Worm (Caenorhabditis elegans) whole organism, L2 larva: ENCODE data around the gene cyp-13A11.

Source experiments
- R02D3.7 ChIP-seq: fragments of 150-350 bp; optimal IDR thresholded peaks from 2 replicates; lab custom pipeline; 2014; ENCODE audit warnings: missing biosample characterization, missing genetic modification characterization
- Y55F3AM.14 ChIP-seq: fragments of 200-800 bp; sonication (Bioruptor generic); optimal IDR thresholded peaks from 2 replicates; lab custom pipeline; 2018; ENCODE audit warnings: mild to moderate bottlenecking, missing genetic modification characterization, missing compliant biosample characterization
- ama-1 ChIP-seq: fragments of 150-350 bp; optimal IDR thresholded peaks from 2 replicates; lab custom pipeline; 2018; ENCODE audit warnings: inconsistent platforms
- ceh-82 ChIP-seq: fragments of 150-350 bp; optimal IDR thresholded peaks from 2 replicates; lab custom pipeline; 2014; ENCODE audit warnings: missing biosample characterization, missing genetic modification characterization
- elt-1 ChIP-seq: fragments of 150-350 bp; optimal IDR thresholded peaks from 2 replicates; lab custom pipeline; 2014; ENCODE audit warnings: missing biosample characterization, missing genetic modification characterization
- mbf-1 ChIP-seq: sonication (generic microtip); optimal IDR thresholded peaks from 2 replicates; lab custom pipeline; 2017; ENCODE audit warnings: missing biosample characterization, missing genetic modification characterization
- mdl-1 ChIP-seq, 2 experiments: fragments of 150-350 bp in 1 of 2; sonication (generic microtip) in 1 of 2; optimal IDR thresholded peaks; 2 replicates each; lab custom pipeline; 2017; ENCODE audit warnings: missing biosample characterization in 2 of 2, missing genetic modification characterization in 2 of 2
- nhr-11 ChIP-seq: fragments of 150-350 bp; optimal IDR thresholded peaks from 2 replicates; lab custom pipeline; 2014; ENCODE audit warnings: missing biosample characterization, missing genetic modification characterization
- snpc-4 ChIP-seq: fragments of 150-350 bp; optimal IDR thresholded peaks from 2 replicates; lab custom pipeline; 2014; ENCODE audit warnings: missing biosample characterization, missing genetic modification characterization
- unc-39 ChIP-seq: fragments of 150-350 bp; optimal IDR thresholded peaks from 2 replicates; lab custom pipeline; 2014; ENCODE audit warnings: missing biosample characterization, missing genetic modification characterization

DNA sequence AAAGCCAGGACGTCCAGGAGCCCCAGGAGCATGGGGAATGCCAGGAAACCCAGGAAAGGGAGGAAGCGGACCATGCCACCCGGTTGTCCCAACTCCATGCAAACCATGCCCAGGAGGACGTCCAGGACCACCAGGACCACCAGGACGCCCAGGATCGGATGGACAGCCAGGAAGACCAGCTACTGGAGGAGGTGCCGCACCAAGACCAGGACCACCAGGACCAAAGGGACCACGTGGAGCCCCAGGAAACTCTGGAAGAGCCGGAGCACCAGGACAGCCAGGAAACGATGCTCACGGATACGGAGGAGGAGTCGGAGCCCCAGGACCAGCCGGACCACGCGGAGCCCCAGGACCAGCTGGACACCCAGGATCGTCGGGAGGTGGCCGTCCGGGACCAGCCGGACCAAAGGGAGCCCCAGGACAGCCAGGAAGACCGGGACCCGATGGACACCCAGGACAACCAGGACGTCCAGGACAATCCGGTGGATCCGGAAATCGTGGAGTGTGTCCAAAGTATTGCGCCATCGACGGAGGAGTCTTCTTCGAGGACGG is 1.2 kb upstream of the cyp-13A11 start:
- TF ChIP-seq ceh-82 (tag; lab: Kevin White, UChicago) (no peak), elt-1 (tag; lab: Kevin White, UChicago) (no peak), mbf-1 (no peak), Y55F3AM.14 (GFP tag; lab: Kevin White, UChicago) (no peak), unc-39 (no peak), nhr-11 (no peak), R02D3.7 (tag; lab: Kevin White, UChicago) (no peak), mdl-1 (tag; optimal IDR thresholded peaks at IDR 0.05; lab: Kevin White, UChicago) (no peak), snpc-4 (tag; lab: Kevin White, UChicago) (no peak), ama-1 (lab: Kevin White, UChicago) (no peak)
